Fruit fly (Drosophila melanogaster) whole organism, wandering third instar larva: ENCODE measurements around the gene Gnf1.

ENCODE experiments used
- Abd-B ChIP-seq: fragments of >200 bp; optimal IDR thresholded peaks from 2 replicates; lab custom pipeline; 2017; ENCODE audit warnings: missing biosample characterization, missing genetic modification characterization
- GATAd ChIP-seq: sonication (Bioruptor generic); optimal IDR thresholded peaks from 2 replicates; lab custom pipeline; 2016; ENCODE audit warnings: missing biosample characterization, missing genetic modification characterization
- Hr78 ChIP-seq: fragments of >200 bp; optimal IDR thresholded peaks from 2 replicates; lab custom pipeline; 2017; ENCODE audit warnings: missing biosample characterization, missing genetic modification characterization
- Hr83 ChIP-seq: fragments of 200-300 bp; sonication (Bioruptor generic); optimal IDR thresholded peaks from 2 replicates; lab custom pipeline; 2016; ENCODE audit warnings: missing biosample characterization, mild to moderate bottlenecking, missing genetic modification characterization, moderate library complexity; ENCODE audit not compliant: poor library complexity, severe bottlenecking
- dsf ChIP-seq: sonication (Bioruptor generic); optimal IDR thresholded peaks from 2 replicates; lab custom pipeline; 2016; ENCODE audit warnings: missing biosample characterization, missing genetic modification characterization, borderline replicate concordance
- tai ChIP-seq: sonication (Bioruptor generic); optimal IDR thresholded peaks from 2 replicates; lab custom pipeline; 2016; ENCODE audit warnings: missing biosample characterization, missing genetic modification characterization
- usp ChIP-seq: fragments of >200 bp; optimal IDR thresholded peaks from 2 replicates; lab custom pipeline; 2017; ENCODE audit warnings: missing biosample characterization, missing genetic modification characterization
- woc ChIP-seq: sonication (Bioruptor generic); optimal IDR thresholded peaks from 2 replicates; lab custom pipeline; 2016; ENCODE audit warnings: missing biosample characterization, mild to moderate bottlenecking, missing genetic modification characterization

- TF ChIP-seq GATAd (GFP tag; lab: Kevin White, UChicago) = no peak
- TF ChIP-seq Hr78 = no peak
- no peak for TF ChIP-seq dsf (GFP tag; lab: Kevin White, UChicago)
- no peak for TF ChIP-seq Abd-B
- peak; percentile 67 for TF ChIP-seq woc
- TF ChIP-seq Hr83 (GFP tag; lab: Kevin White, UChicago) = no peak
- TF ChIP-seq tai = no peak
- TF ChIP-seq usp = no peak
These were observed 32.7 kb upstream of the Gnf1 start for dm6 chr3R:4873756-4874155.
